Worm (Caenorhabditis elegans) whole organism, early embryonic: ENCODE results near the gene nhr-126.

Experiments used
- B0310.2 ChIP-seq: sonication (generic microtip); optimal IDR thresholded peaks from 2 replicates; lab custom pipeline; 2016; ENCODE audit warnings: mild to moderate bottlenecking, missing genetic modification characterization, missing compliant biosample characterization
- tbx-11 ChIP-seq: fragments of 200-800 bp; sonication (Bioruptor generic); IDR thresholded peaks from 2 replicates; pipeline ENCODE4 v1.3.6; 2022; ENCODE audit warnings: missing genetic modification characterization, missing compliant biosample characterization

ce11 chrV:2191122-2191521, 37.8 kb upstream of the nhr-126 start, which contains the start of gene srbc-42:
- TF ChIP-seq B0310.2 (tag; lab: Kevin White, UChicago) (no peak), tbx-11 (GFP tag; lab: Robert Waterston, UW) (no peak)
